Fruit fly (Drosophila melanogaster) whole organism, prepupa: ENCODE results near the gene Nf-YA.

ENCODE experiments used
- CG10631 ChIP-seq: fragments of 200-800 bp; sonication (Bioruptor generic); optimal IDR thresholded peaks from 2 replicates; lab custom pipeline; 2016; ENCODE audit warnings: missing biosample characterization, missing genetic modification characterization
- CG10669 ChIP-seq: fragments of 200-800 bp; sonication (Bioruptor generic); optimal IDR thresholded peaks from 3 replicates; lab custom pipeline; 2018; ENCODE audit warnings: missing biosample characterization, mild to moderate bottlenecking, missing genetic modification characterization, moderate library complexity
- CG11294 ChIP-seq: fragments of 200-800 bp; sonication (Bioruptor generic); IDR thresholded peaks from 2 replicates; pipeline ENCODE4 v1.3.6; 2022; ENCODE audit warnings: missing biosample characterization, missing genetic modification characterization
- CG11902 ChIP-seq: fragments of 200-800 bp; sonication (Bioruptor generic); optimal IDR thresholded peaks from 3 replicates; lab custom pipeline; 2016; ENCODE audit warnings: missing biosample characterization, missing genetic modification characterization
- CG15336 ChIP-seq: fragments of 200-800 bp; sonication (Bioruptor generic); IDR thresholded peaks from 2 replicates; pipeline ENCODE4 v1.3.6; 2022; ENCODE audit warnings: missing biosample characterization, missing genetic modification characterization
- CG16779 ChIP-seq: fragments of 200-800 bp; sonication (Bioruptor generic); optimal IDR thresholded peaks from 3 replicates; lab custom pipeline; 2017; ENCODE audit warnings: missing biosample characterization, mild to moderate bottlenecking, missing genetic modification characterization
- CG3919 ChIP-seq: fragments of 200-800 bp; sonication (Bioruptor generic); optimal IDR thresholded peaks from 3 replicates; lab custom pipeline; 2016; ENCODE audit warnings: missing biosample characterization, missing genetic modification characterization
- CG4318 ChIP-seq: fragments of 200-800 bp; sonication (Bioruptor generic); optimal IDR thresholded peaks from 3 replicates; lab custom pipeline; 2017; ENCODE audit warnings: missing biosample characterization, mild to moderate bottlenecking, missing genetic modification characterization
- CG6163 ChIP-seq: fragments of 200-800 bp; sonication (Bioruptor generic); IDR thresholded peaks from 3 replicates; pipeline ENCODE4 v1.3.6; 2022; ENCODE audit warnings: missing biosample characterization, missing genetic modification characterization
- CG6276 ChIP-seq: fragments of 200-800 bp; sonication (Bioruptor generic); optimal IDR thresholded peaks from 2 replicates; lab custom pipeline; 2017; ENCODE audit warnings: missing biosample characterization, mild to moderate bottlenecking, missing genetic modification characterization
- CG6808 ChIP-seq: fragments of 200-800 bp; sonication (Bioruptor generic); optimal IDR thresholded peaks from 3 replicates; lab custom pipeline; 2017; ENCODE audit warnings: missing biosample characterization, missing genetic modification characterization, mild to moderate bottlenecking, moderate library complexity, missing genetic modification reagents
- CG7368 ChIP-seq: fragments of 200-800 bp; sonication (Bioruptor generic); optimal IDR thresholded peaks from 3 replicates; lab custom pipeline; 2016; ENCODE audit warnings: missing biosample characterization, missing genetic modification characterization
- CG8119 ChIP-seq: fragments of 200-800 bp; sonication (Bioruptor generic); IDR thresholded peaks from 3 replicates; pipeline ENCODE4 v1.3.6; 2022; ENCODE audit warnings: missing biosample characterization, missing genetic modification characterization
- CG8319 ChIP-seq: fragments of 200-800 bp; sonication (Bioruptor generic); optimal IDR thresholded peaks from 3 replicates; lab custom pipeline; 2016; ENCODE audit warnings: missing biosample characterization, missing genetic modification characterization
- Eip93F ChIP-seq: fragments of 200-800 bp; sonication (Bioruptor generic); optimal IDR thresholded peaks from 2 replicates; lab custom pipeline; 2016; ENCODE audit warnings: missing biosample characterization, mild to moderate bottlenecking, missing genetic modification characterization
- Ets21C ChIP-seq: fragments of 200-800 bp; sonication (Bioruptor generic); optimal IDR thresholded peaks from 3 replicates; lab custom pipeline; 2016; ENCODE audit warnings: missing biosample characterization, missing genetic modification characterization
- Ets96B ChIP-seq: fragments of 200-800 bp; optimal IDR thresholded peaks from 2 replicates; lab custom pipeline; 2019; ENCODE audit warnings: missing biosample characterization, mild to moderate bottlenecking, missing genetic modification characterization, moderate library complexity
- Hr4 ChIP-seq: fragments of 200-800 bp; sonication (Bioruptor generic); optimal IDR thresholded peaks from 3 replicates; lab custom pipeline; 2016; ENCODE audit warnings: missing biosample characterization, missing genetic modification characterization
- Lpt ChIP-seq: fragments of 200-800 bp; sonication (Bioruptor generic); optimal IDR thresholded peaks from 3 replicates; lab custom pipeline; 2016; ENCODE audit warnings: missing biosample characterization, missing genetic modification characterization
- Met ChIP-seq: fragments of 200-800 bp; sonication (Bioruptor generic); optimal IDR thresholded peaks from 3 replicates; lab custom pipeline; 2016; ENCODE audit warnings: missing biosample characterization, missing genetic modification characterization
- OdsH ChIP-seq: fragments of 200-800 bp; sonication (Bioruptor generic); optimal IDR thresholded peaks from 3 replicates; lab custom pipeline; 2016; ENCODE audit warnings: missing biosample characterization, missing genetic modification characterization
- Smox ChIP-seq: fragments of 200-800 bp; sonication (Bioruptor generic); optimal IDR thresholded peaks from 3 replicates; lab custom pipeline; 2016; ENCODE audit warnings: missing biosample characterization, missing genetic modification characterization
- Sox14 ChIP-seq: fragments of 200-800 bp; sonication (Bioruptor generic); optimal IDR thresholded peaks from 3 replicates; lab custom pipeline; 2016; ENCODE audit warnings: missing biosample characterization, missing genetic modification characterization
- acj6 ChIP-seq: fragments of 200-800 bp; sonication (Bioruptor generic); optimal IDR thresholded peaks from 3 replicates; lab custom pipeline; 2016; ENCODE audit warnings: missing biosample characterization, missing genetic modification characterization
- dac ChIP-seq: fragments of 200-800 bp; sonication (Bioruptor generic); optimal IDR thresholded peaks from 2 replicates; lab custom pipeline; 2017; ENCODE audit warnings: missing biosample characterization, mild to moderate bottlenecking, missing genetic modification characterization
- dsx ChIP-seq: fragments of 200-800 bp; optimal IDR thresholded peaks from 3 replicates; lab custom pipeline; 2019; ENCODE audit warnings: missing biosample characterization, mild to moderate bottlenecking, missing genetic modification characterization, moderate library complexity; ENCODE audit not compliant: poor library complexity, severe bottlenecking
- eg ChIP-seq: fragments of 200-800 bp; sonication (Bioruptor generic); IDR thresholded peaks from 3 replicates; pipeline ENCODE4 v1.3.6; 2022; ENCODE audit warnings: missing biosample characterization, missing genetic modification characterization
- fd85E ChIP-seq: fragments of 200-800 bp; sonication (Bioruptor generic); optimal IDR thresholded peaks from 3 replicates; lab custom pipeline; 2016; ENCODE audit warnings: missing biosample characterization, missing genetic modification characterization
- fkh ChIP-seq: fragments of 200-800 bp; sonication (Bioruptor generic); optimal IDR thresholded peaks from 3 replicates; lab custom pipeline; 2017; ENCODE audit warnings: missing biosample characterization, mild to moderate bottlenecking, missing genetic modification characterization, moderate library complexity
- lz ChIP-seq: fragments of 200-800 bp; sonication (Bioruptor generic); optimal IDR thresholded peaks from 3 replicates; lab custom pipeline; 2016; ENCODE audit warnings: missing biosample characterization, missing genetic modification characterization
- salr ChIP-seq, 2 experiments: fragments of 200-800 bp; sonication (Bioruptor generic); optimal IDR thresholded peaks; 3 replicates each; lab custom pipeline; 2016 to 2018; ENCODE audit warnings: missing biosample characterization in 2 of 2, missing genetic modification characterization in 2 of 2, mild to moderate bottlenecking in 1 of 2
- ss ChIP-seq, 2 experiments: fragments of 200-800 bp; sonication (Bioruptor generic); optimal IDR thresholded peaks; 2 replicates in 1 of 2; 3 replicates in 1 of 2; lab custom pipeline; 2017 to 2018; ENCODE audit warnings: mild to moderate bottlenecking in 2 of 2, missing biosample characterization in 2 of 2, missing genetic modification characterization in 2 of 2, moderate library complexity in 1 of 2
- svp ChIP-seq: fragments of 200-800 bp; sonication (Bioruptor generic); peaks from one replicate; lab custom pipeline; 2016; ENCODE audit warnings: missing biosample characterization, missing genetic modification characterization
- vri ChIP-seq: fragments of 200-800 bp; sonication (Bioruptor generic); optimal IDR thresholded peaks from 3 replicates; lab custom pipeline; 2016; ENCODE audit warnings: missing biosample characterization, mild to moderate bottlenecking, missing genetic modification characterization

Nf-YA gene

dm6 chr3L:9435315-9435714, 6.8 kb downstream of the Nf-YA start, which contains the start of gene CG42526 (continued):
- TF ChIP-seq Eip93F (GFP tag; lab: Kevin White, UChicago) (no peak), CG8119 (GFP tag; lab: Robert Waterston, UW) (peak; percentile 35; the same call in 1 of the 3 replicates), fkh (GFP tag; lab: Kevin White, UChicago) (no peak), CG11294 (GFP tag; lab: Robert Waterston, UW) (no peak), CG6163 (GFP tag; lab: Robert Waterston, UW) (no peak), Met (peak; percentile 63), salr (GFP tag; optimal IDR thresholded peaks at IDR 0.05; lab: Kevin White, UChicago) (peak in 1 of 2 experiments; percentile 43), ss (GFP tag; optimal IDR thresholded peaks at IDR 0.05; lab: Kevin White, UChicago) (no peak), Ets21C (GFP tag; lab: Kevin White, UChicago) (no peak), CG8319 (GFP tag; lab: Kevin White, UChicago) (no peak), CG7368 (GFP tag; lab: Kevin White, UChicago) (no peak), Lpt (no peak), vri (GFP tag; lab: Kevin White, UChicago) (peak; percentile 41), CG10631 (GFP tag; lab: Kevin White, UChicago) (no peak), eg (GFP tag; lab: Robert Waterston, UW) (no peak), Ets96B (tag; lab: Kevin White, UChicago) (no peak), dac (GFP tag; lab: Kevin White, UChicago) (no peak), lz (GFP tag; lab: Kevin White, UChicago) (peak; percentile 57), OdsH (GFP tag; lab: Kevin White, UChicago) (peak; percentile 67), CG10669 (GFP tag; lab: Kevin White, UChicago) (no peak), CG6276 (GFP tag; lab: Kevin White, UChicago) (no peak), CG6808 (GFP tag; lab: Kevin White, UChicago) (no peak), CG4318 (GFP tag; lab: Kevin White, UChicago) (no peak), fd85E (no peak), acj6 (GFP tag; lab: Kevin White, UChicago) (peak; percentile 51), CG15336 (GFP tag; lab: Robert Waterston, UW) (peak; percentile 57), Sox14 (GFP tag; lab: Kevin White, UChicago) (peak; percentile 58), Hr4 (peak; percentile 79)

- TF ChIP-seq lz (GFP tag; lab: Kevin White, UChicago) (no peak), CG11902 (GFP tag; lab: Kevin White, UChicago) (no peak), Smox (no peak), dsx (GFP tag; lab: Kevin White, UChicago) (peak; percentile 72)
Measured at dm6 chr3L:9432810-9433587, 9.1 kb downstream of the Nf-YA start.

dm6 chr3L:9431848-9432623, 10.0 kb downstream of the Nf-YA start:
- TF ChIP-seq CG16779 (no peak), CG15336 (GFP tag; lab: Robert Waterston, UW) (peak; percentile 20; the same call in 1 of the 2 replicates)

dm6 chr3L:9430608-9430952, 11.5 kb downstream of the Nf-YA start:
- TF ChIP-seq CG3919 (GFP tag; lab: Kevin White, UChicago) (no peak), svp (GFP tag; lab: Kevin White, UChicago) (peak; percentile 57)
- TF ChIP-seq, all 60 proteins: peak for 1
